Fruit fly (Drosophila melanogaster): ENCODE data around the gene eIF2A.

dm6 chr3L:21848320-21848719 lies 23.8 kb downstream of the eIF2A start:
- no peak for TF ChIP-seq esn (GFP tag; optimal IDR thresholded peaks at IDR 0.05)
- TF ChIP-seq Hr39 (GFP tag; optimal IDR thresholded peaks at IDR 0.05): no peak
- TF ChIP-seq CG32006 (GFP tag; optimal IDR thresholded peaks at IDR 0.05): no peak
- no peak for TF ChIP-seq Eip78C (GFP tag)

All from whole organism, prepupa.